Fruit fly (Drosophila melanogaster): ENCODE measurements around the gene grn.
A peak's percentile ranks its signal among the peaks of the same experiment; 100 is the strongest.

grn gene

dm6 chr3R:8115205-8115604 lies 66.0 kb downstream of the grn start:
- no peak for TF ChIP-seq mld (GFP tag; IDR thresholded peaks at IDR 0.05; ENCODE audit: partially characterized antibody)
- no peak for TF ChIP-seq CG17568 (GFP tag; optimal IDR thresholded peaks at IDR 0.05)
- TF ChIP-seq trh (GFP tag; optimal IDR thresholded peaks at IDR 0.05), result no peak
- peak; percentile 23 for TF ChIP-seq Asciz (GFP tag; optimal IDR thresholded peaks at IDR 0.05)
- TF ChIP-seq ase (GFP tag; IDR thresholded peaks at IDR 0.05), result no peak
- no peak for TF ChIP-seq ind (GFP tag; optimal IDR thresholded peaks at IDR 0.05)
- TF ChIP-seq CG2889 (GFP tag; IDR thresholded peaks at IDR 0.05), result no peak
- TF ChIP-seq jumu (GFP tag; optimal IDR thresholded peaks at IDR 0.05), result no peak
- no peak for TF ChIP-seq CG30020 (tag; optimal IDR thresholded peaks at IDR 0.05)
- TF ChIP-seq Oli (tag; optimal IDR thresholded peaks at IDR 0.05), result no peak
- no peak for TF ChIP-seq D19A (tag; optimal IDR thresholded peaks at IDR 0.05)
- peak; percentile 53 for TF ChIP-seq HHEX (GFP tag; optimal IDR thresholded peaks at IDR 0.05)
- TF ChIP-seq dimm (GFP tag; IDR thresholded peaks at IDR 0.05), result no peak
- TF ChIP-seq CG6765 (GFP tag; optimal IDR thresholded peaks at IDR 0.05), result peak; percentile 80
- TF ChIP-seq CG34422 (GFP tag; IDR thresholded peaks at IDR 0.05), result no peak
- no peak for TF ChIP-seq sens-2 (GFP tag; IDR thresholded peaks at IDR 0.05)
- no peak for TF ChIP-seq HmgD (GFP tag; optimal IDR thresholded peaks at IDR 0.05)
- TF ChIP-seq Opbp (GFP tag; IDR thresholded peaks at IDR 0.05; ENCODE audit: partially characterized antibody), result no peak
- peak; percentile 59 for TF ChIP-seq pfk (GFP tag; optimal IDR thresholded peaks at IDR 0.05)
- TF ChIP-seq CG2120 (GFP tag; optimal IDR thresholded peaks at IDR 0.05), result peak; percentile 36
- no peak for TF ChIP-seq CG12236 (GFP tag; optimal IDR thresholded peaks at IDR 0.05)
- TF ChIP-seq CG6854 (GFP tag; optimal IDR thresholded peaks at IDR 0.05), result peak; percentile 57
- TF ChIP-seq yki (optimal IDR thresholded peaks at IDR 0.05), result no peak
- TF ChIP-seq mirr (GFP tag; optimal IDR thresholded peaks at IDR 0.05), result peak; percentile 90
- no peak for TF ChIP-seq CG18262 (tag; optimal IDR thresholded peaks at IDR 0.05)
- no peak for TF ChIP-seq CG10321 (GFP tag; IDR thresholded peaks at IDR 0.05)
- peak; percentile 56; the same call in 1 of the 2 replicates for TF ChIP-seq Atf6 (GFP tag; IDR thresholded peaks at IDR 0.05)
- no peak for TF ChIP-seq pnt (GFP tag; optimal IDR thresholded peaks at IDR 0.05)
- peak; percentile 70 for TF ChIP-seq nau (GFP tag; optimal IDR thresholded peaks at IDR 0.05)
- TF ChIP-seq CG10565 (GFP tag; optimal IDR thresholded peaks at IDR 0.05), result no peak
- peak; percentile 45 for TF ChIP-seq tap (tag; optimal IDR thresholded peaks at IDR 0.05)
- no peak for TF ChIP-seq Bgb (GFP tag; IDR thresholded peaks at IDR 0.05; ENCODE audit: partially characterized antibody)
- TF ChIP-seq CG9817 (tag; optimal IDR thresholded peaks at IDR 0.05), result peak; percentile 5
- no peak for TF ChIP-seq D19B (GFP tag; optimal IDR thresholded peaks at IDR 0.05)
- no peak for TF ChIP-seq hkb (optimal IDR thresholded peaks at IDR 0.05)
- TF ChIP-seq hkb (GFP tag; IDR thresholded peaks at IDR 0.05), result 0 out of 2 replicates have a peak, but pooled peaks have one; percentile 31
- peak; percentile 66 for TF ChIP-seq PHDP (tag; optimal IDR thresholded peaks at IDR 0.05)
- TF ChIP-seq kni (GFP tag; optimal IDR thresholded peaks at IDR 0.05), result no peak
- TF ChIP-seq CG14441 (GFP tag; IDR thresholded peaks at IDR 0.05), result no peak
- TF ChIP-seq Fer2 (tag; optimal IDR thresholded peaks at IDR 0.05), result no peak
- no peak for TF ChIP-seq B-H1 (GFP tag; IDR thresholded peaks at IDR 0.05)
- TF ChIP-seq gsb (GFP tag; IDR thresholded peaks at IDR 0.05), result peak; percentile 36; the same call in 1 of the 2 replicates
- TF ChIP-seq Mes4 (GFP tag; optimal IDR thresholded peaks at IDR 0.05), result no peak
- TF ChIP-seq lov (optimal IDR thresholded peaks at IDR 0.05), result no peak
- TF ChIP-seq lov (GFP tag; IDR thresholded peaks at IDR 0.05), result no peak
- no peak for TF ChIP-seq tll (GFP tag; optimal IDR thresholded peaks at IDR 0.05)
- no peak for TF ChIP-seq ham (GFP tag; IDR thresholded peaks at IDR 0.05)
- no peak for TF ChIP-seq HLHmδ (GFP tag; optimal IDR thresholded peaks at IDR 0.05)
- no peak for TF ChIP-seq vfl (GFP tag; optimal IDR thresholded peaks at IDR 0.05)
- TF ChIP-seq fd102C (GFP tag; optimal IDR thresholded peaks at IDR 0.05), result no peak
- no peak for TF ChIP-seq nmo (GFP tag; optimal IDR thresholded peaks at IDR 0.05)
- no peak for TF ChIP-seq Dref (GFP tag; IDR thresholded peaks at IDR 0.05)

Measured in whole organism, embryonic.